Worm (Caenorhabditis elegans): ENCODE measurements around the gene srz-9.
"Not testable (repeated sequence)": the region's sequence is repeated elsewhere in the genome, so short reads cannot be mapped to it uniquely, and the experiment has no call there.

srz-9 gene

DNA sequence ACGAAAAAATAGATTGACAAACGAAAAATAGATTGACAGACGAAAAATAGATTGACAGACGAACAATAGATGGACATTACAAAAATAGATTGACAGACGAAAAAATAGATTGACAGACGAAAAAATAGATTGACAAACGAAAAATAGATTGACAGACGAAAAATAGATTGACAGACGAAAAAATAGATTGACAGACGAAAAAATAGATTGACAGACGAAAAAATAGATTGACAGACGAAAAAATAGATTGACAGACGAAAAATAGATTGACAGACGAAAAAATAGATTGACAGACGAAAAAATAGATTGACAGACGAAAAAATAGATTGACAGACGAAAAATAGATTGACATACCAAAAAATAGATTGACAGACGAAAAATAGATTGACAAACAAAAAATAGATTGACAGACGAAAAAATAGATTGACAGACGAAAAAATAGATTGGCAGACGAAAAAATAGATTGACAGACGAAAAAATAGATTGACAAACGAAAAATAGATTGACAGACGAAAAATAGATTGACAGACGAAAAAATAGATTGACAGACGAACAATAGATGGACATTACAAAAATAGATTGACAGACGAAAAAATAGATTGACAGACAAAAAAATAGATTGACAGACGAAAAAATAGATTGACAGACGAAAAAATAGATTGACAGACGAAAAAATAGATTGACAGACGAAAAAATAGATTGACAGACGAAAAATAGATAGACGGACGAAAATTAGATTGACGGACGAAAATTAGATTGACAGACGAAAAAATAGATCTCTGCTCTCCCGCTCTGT lies 11.2 kb upstream of the srz-9 start:
- TF ChIP-seq ztf-23 (GFP tag; IDR thresholded peaks at IDR 0.05) (peak; percentile 29; the same call in 1 of the 2 replicates), ztf-29 (GFP tag; IDR thresholded peaks at IDR 0.05) (0 out of 2 replicates have a peak, but pooled peaks have one; percentile 19)

DNA sequence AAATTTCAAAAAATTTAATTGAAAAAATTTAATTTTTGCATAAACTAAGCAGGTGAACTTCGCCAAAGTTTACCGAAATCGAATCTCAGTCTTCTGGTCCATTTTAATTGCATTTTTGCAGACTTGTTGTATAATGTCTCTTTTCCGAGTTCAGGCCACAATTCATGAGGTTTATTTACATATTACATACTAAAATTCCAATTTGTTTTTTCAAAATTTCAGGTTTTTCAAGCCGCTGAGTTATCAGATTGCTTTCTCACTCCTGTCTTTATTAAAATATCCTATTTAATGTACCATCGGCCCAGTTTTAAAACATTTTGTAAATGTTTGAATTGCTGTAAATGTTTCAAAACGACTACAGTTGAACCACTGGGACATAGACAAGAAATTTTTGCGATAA lies 7.3 kb upstream of the srz-9 start, which contains the start of gene fbxa-208:
Gene fbxa-208 (plus strand): TSS at position 301 of the 400 bp plus-strand sequence.
- not testable (repeated sequence) for TF ChIP-seq ref-1 (GFP tag; conservative IDR thresholded peaks at IDR 0.05); med-1 (GFP tag; optimal IDR thresholded peaks at IDR 0.05; ENCODE audit: insufficient read depth); T22C8.4 (GFP tag; IDR thresholded peaks at IDR 0.05)

DNA sequence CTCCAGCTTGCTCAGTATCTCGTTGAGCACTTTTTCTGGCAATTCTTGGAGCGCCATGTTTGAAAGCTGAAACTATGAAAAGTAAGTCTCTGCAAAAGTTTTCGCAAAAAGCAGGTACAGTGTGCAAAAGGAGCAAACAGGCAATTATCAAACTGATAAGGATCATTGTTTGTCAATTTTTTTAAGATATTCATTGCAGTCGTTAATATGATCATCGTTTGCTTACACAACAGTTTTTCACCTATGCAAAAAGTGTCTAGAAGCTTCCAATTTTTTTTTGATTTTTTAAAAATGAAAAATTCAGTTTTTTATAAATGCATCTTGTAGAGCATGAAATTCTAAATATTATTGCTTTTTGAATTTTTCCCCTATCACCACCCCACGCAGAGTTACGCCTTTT lies 5.4 kb upstream of the srz-9 start, which contains the start of gene fbxa-78:
Gene fbxa-78 (minus strand): TSS at position 101 of the 400 bp plus-strand sequence.
- not testable (repeated sequence) for TF ChIP-seq cog-1 (tag; optimal IDR thresholded peaks at IDR 0.05); flt-1 (GFP tag; IDR thresholded peaks at IDR 0.05); tab-1 (GFP tag; IDR thresholded peaks at IDR 0.05)

DNA sequence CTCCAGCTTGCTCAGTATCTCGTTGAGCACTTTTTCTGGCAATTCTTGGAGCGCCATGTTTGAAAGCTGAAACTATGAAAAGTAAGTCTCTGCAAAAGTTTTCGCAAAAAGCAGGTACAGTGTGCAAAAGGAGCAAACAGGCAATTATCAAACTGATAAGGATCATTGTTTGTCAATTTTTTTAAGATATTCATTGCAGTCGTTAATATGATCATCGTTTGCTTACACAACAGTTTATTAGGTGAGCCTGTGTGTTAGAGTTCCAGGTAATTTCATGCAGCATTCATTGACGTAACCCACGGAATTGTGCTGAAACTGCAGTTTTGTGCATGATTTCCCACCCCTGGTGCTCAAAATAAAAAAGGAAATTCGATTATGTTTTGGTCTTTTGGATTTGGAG lies 3.0 kb downstream of the srz-9 start, which contains the start of gene fbxa-151:
Gene fbxa-151 (minus strand): TSS at position 101 of the 400 bp plus-strand sequence.
- TF ChIP-seq ref-1 (GFP tag; conservative IDR thresholded peaks at IDR 0.05); flt-1 (GFP tag; IDR thresholded peaks at IDR 0.05); T22C8.4 (GFP tag; IDR thresholded peaks at IDR 0.05): not testable (repeated sequence)

DNA sequence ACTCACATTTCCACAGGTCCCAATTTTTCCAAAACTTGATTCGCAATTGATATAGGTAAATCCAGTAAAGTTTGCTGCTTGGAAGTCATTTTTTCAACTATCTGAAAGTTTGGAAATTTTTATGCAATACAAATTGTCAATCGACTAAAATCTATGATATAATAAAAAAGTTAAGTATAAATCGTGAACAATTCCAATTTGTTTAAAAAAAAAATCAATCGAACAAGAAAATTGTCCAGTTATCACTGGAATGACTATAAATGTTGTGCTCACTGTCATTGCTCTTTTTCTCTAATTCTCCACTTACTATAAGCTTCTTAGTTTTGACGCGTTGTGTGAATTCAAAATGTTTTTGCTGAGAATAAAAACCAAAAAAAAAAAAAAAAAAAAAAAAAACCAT lies 5.4 kb downstream of the srz-9 start, which contains the start of gene fbxa-32:
Gene fbxa-32 (minus strand): TSS at position 101 of the 400 bp plus-strand sequence.
- no peak for TF ChIP-seq flt-1 (GFP tag; IDR thresholded peaks at IDR 0.05)
- no peak for TF ChIP-seq ztf-23 (GFP tag; IDR thresholded peaks at IDR 0.05)
- no peak for TF ChIP-seq ztf-29 (GFP tag; IDR thresholded peaks at IDR 0.05)
- TF ChIP-seq T22C8.4 (GFP tag; IDR thresholded peaks at IDR 0.05): no peak
- no peak for TF ChIP-seq ref-1 (GFP tag; conservative IDR thresholded peaks at IDR 0.05)
- TF ChIP-seq klf-2 (GFP tag; conservative IDR thresholded peaks at IDR 0.05): no peak
- no peak for TF ChIP-seq cog-1 (tag; optimal IDR thresholded peaks at IDR 0.05)
- no peak for TF ChIP-seq med-1 (GFP tag; optimal IDR thresholded peaks at IDR 0.05; ENCODE audit: insufficient read depth)

DNA sequence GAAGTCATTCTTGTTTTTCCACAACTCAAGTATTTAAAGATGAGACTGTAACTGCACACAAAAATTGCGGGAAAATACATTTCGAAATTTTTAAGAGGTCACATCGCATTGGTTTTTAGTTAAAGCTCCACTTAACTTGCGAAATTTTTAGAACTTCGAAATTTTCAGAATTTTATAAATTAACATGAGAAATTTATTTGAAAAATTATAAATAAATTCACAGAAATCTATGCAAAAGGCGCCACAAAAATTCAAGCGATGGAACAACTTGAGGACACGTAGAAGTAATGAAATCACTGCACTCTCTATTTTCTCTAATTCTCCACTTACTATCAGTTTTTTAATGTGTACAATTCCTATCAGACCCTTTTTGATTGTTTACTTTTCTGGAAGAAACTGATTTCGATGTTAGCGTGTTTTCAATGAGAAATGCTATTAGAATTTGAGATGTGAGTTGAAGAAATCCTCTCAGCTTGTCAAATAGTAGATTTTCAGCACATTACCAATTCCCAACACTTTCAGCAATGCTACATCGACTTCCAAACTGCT lies 7.7 kb downstream of the srz-9 start, which contains the start of gene fbxa-31:
Gene fbxa-31 (minus strand): TSS at position 51 of the 549 bp plus-strand sequence.
- TF ChIP-seq klf-2 (GFP tag; conservative IDR thresholded peaks at IDR 0.05) (no peak), tab-1 (GFP tag; IDR thresholded peaks at IDR 0.05) (no peak), T22C8.4 (GFP tag; IDR thresholded peaks at IDR 0.05) (no peak), ref-1 (GFP tag; conservative IDR thresholded peaks at IDR 0.05) (no peak), ztf-23 (GFP tag; IDR thresholded peaks at IDR 0.05) (no peak), ztf-29 (GFP tag; IDR thresholded peaks at IDR 0.05) (no peak), med-1 (GFP tag; optimal IDR thresholded peaks at IDR 0.05; ENCODE audit: insufficient read depth) (no peak), flt-1 (GFP tag; IDR thresholded peaks at IDR 0.05) (no peak), cog-1 (tag; optimal IDR thresholded peaks at IDR 0.05) (no peak)

DNA sequence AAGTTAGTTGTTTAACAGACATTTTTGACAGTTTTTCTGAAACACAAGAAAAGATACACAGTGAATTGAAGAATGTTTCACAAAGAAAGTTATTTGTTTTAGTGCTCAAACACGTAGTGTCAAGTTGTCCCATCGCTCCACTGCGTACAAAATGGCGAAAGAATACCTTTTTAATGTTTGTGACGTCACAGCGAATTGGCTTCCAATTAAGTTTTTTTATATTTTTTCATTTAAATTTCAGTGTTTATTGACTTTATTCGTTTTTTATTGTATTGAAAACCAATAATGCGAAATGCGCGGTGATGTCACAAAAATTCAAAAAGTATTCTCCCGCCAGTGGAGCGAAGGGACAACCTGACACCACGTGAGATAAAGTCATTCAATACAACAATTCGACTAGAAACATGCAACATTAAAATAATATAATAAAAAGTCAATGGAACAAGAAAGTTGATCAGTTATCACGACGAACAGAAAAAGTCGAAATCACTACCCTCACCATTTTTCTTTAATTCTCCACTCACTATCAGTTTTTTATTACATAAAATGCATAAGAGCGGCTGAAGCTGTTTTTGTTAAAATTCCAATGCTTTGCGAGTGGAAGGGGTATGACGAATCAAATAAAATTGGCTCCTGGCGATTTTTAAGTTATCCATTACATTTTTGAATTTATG lies 10.0 kb downstream of the srz-9 start, which contains the start of gene fbxa-29:
Gene fbxa-29 (minus strand): TSS at position 51 of the 674 bp plus-strand sequence.
- TF ChIP-seq cog-1 (tag; optimal IDR thresholded peaks at IDR 0.05) (no peak), ztf-29 (GFP tag; IDR thresholded peaks at IDR 0.05) (no peak), ztf-23 (GFP tag; IDR thresholded peaks at IDR 0.05) (no peak), med-1 (GFP tag; optimal IDR thresholded peaks at IDR 0.05; ENCODE audit: insufficient read depth) (no peak), klf-2 (GFP tag; conservative IDR thresholded peaks at IDR 0.05) (no peak), flt-1 (GFP tag; IDR thresholded peaks at IDR 0.05) (no peak), T22C8.4 (GFP tag; IDR thresholded peaks at IDR 0.05) (no peak), ref-1 (GFP tag; conservative IDR thresholded peaks at IDR 0.05) (no peak), tab-1 (GFP tag; IDR thresholded peaks at IDR 0.05) (no peak)

DNA sequence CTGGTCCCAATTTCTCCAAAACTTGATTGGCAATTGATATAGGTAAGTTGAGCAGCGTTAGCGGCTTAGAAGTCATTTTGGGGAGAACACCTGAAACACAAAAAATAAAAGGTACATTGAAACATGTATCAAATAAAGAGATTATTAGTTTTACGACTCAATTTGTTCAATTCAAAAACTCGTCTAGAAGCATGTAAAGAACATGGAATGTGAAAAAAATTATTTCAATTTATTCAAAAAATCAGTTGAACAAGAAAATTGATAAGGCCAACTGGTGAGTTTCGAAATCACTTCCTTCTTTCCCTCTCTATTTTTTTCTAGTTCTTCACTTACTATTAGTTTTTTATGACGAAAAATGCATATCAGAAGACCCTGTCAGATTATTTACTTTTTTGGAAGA lies 11.7 kb downstream of the srz-9 start, which contains the start of gene fbxa-30:
Gene fbxa-30 (minus strand): TSS at position 101 of the 400 bp plus-strand sequence.
- TF ChIP-seq flt-1 (GFP tag; IDR thresholded peaks at IDR 0.05) (no peak), ztf-23 (GFP tag; IDR thresholded peaks at IDR 0.05) (no peak), T22C8.4 (GFP tag; IDR thresholded peaks at IDR 0.05) (no peak)

DNA sequence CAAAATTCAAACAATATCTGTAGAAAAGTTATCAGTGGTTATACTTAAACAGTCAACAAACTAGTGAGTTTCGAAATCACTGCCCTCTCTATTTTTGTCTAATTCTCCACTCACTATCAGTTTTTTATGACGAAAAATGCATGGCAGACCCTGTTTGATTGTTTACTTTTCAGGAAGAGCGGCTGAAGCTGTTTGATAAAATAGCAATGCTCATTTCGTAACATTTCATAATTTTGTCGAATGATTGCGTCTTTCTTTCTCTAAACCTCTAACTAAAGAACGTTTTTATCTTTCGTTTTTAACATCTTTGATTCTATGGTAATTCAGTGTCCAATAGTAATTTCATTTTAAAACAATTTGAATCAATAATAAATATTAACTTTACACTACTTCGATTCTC lies 15.4 kb downstream of the srz-9 start:
- TF ChIP-seq T22C8.4 (GFP tag; IDR thresholded peaks at IDR 0.05) (no peak), klf-2 (GFP tag; conservative IDR thresholded peaks at IDR 0.05) (no peak), ztf-29 (GFP tag; IDR thresholded peaks at IDR 0.05) (no peak), ztf-23 (GFP tag; IDR thresholded peaks at IDR 0.05) (no peak), ref-1 (GFP tag; conservative IDR thresholded peaks at IDR 0.05) (no peak), flt-1 (GFP tag; IDR thresholded peaks at IDR 0.05) (no peak), tab-1 (GFP tag; IDR thresholded peaks at IDR 0.05) (no peak), med-1 (GFP tag; optimal IDR thresholded peaks at IDR 0.05; ENCODE audit: insufficient read depth) (no peak), cog-1 (tag; optimal IDR thresholded peaks at IDR 0.05) (no peak)

All from whole organism, midembryonic.